Fruit fly (Drosophila melanogaster) whole organism, embryonic: ENCODE data around the gene Dfd.
A peak's percentile ranks its signal among the peaks of the same experiment; 100 is the strongest.

Source experiments
- Abd-B ChIP-seq: fragments of 200-800 bp; sonication (Bioruptor generic); optimal IDR thresholded peaks from 2 replicates; lab custom pipeline; 2018; ENCODE audit warnings: missing biosample characterization, mild to moderate bottlenecking, missing genetic modification characterization, moderate library complexity
- Aef1 ChIP-seq: fragments of 200-800 bp; sonication (Bioruptor generic); IDR thresholded peaks from 3 replicates; pipeline ENCODE4 v1.3.6; 2022; ENCODE audit warnings: missing biosample characterization, missing genetic modification characterization
- BtbVII ChIP-seq: fragments of 200-800 bp; sonication (Bioruptor generic); optimal IDR thresholded peaks from 3 replicates; lab custom pipeline; 2017; ENCODE audit warnings: missing biosample characterization, mild to moderate bottlenecking, missing genetic modification characterization
- CG10321 ChIP-seq: fragments of 200-800 bp; sonication (Bioruptor generic); IDR thresholded peaks from 2 replicates; pipeline ENCODE4 v1.3.6; 2022; ENCODE audit warnings: missing biosample characterization, missing genetic modification characterization
- CG12155 ChIP-seq: fragments of 200-800 bp; sonication (Bioruptor generic); optimal IDR thresholded peaks from 3 replicates; lab custom pipeline; 2016; ENCODE audit warnings: missing biosample characterization, missing genetic modification characterization
- CG12391 ChIP-seq: fragments of 200-800 bp; sonication (Bioruptor generic); optimal IDR thresholded peaks from 3 replicates; lab custom pipeline; 2018; ENCODE audit warnings: missing biosample characterization, mild to moderate bottlenecking, missing genetic modification characterization, moderate library complexity
- CG16815 ChIP-seq: fragments of 200-800 bp; sonication (Bioruptor generic); optimal IDR thresholded peaks from 3 replicates; lab custom pipeline; 2017; ENCODE audit warnings: missing biosample characterization, mild to moderate bottlenecking, missing genetic modification characterization
- CG17361 ChIP-seq: fragments of 200-800 bp; sonication (Bioruptor generic); IDR thresholded peaks from 3 replicates; pipeline ENCODE4 v1.3.6; 2022; ENCODE audit warnings: missing biosample characterization, missing genetic modification characterization
- CG17385 ChIP-seq: fragments of 200-800 bp; sonication (Bioruptor generic); optimal IDR thresholded peaks from 3 replicates; lab custom pipeline; 2018; ENCODE audit warnings: missing biosample characterization, mild to moderate bottlenecking, missing genetic modification characterization
- CG17802 ChIP-seq: fragments of 200-800 bp; sonication (Bioruptor generic); optimal IDR thresholded peaks from 2 replicates; lab custom pipeline; 2018; ENCODE audit warnings: missing biosample characterization, mild to moderate bottlenecking, missing genetic modification characterization, moderate library complexity
- CG2202 ChIP-seq: fragments of 200-800 bp; sonication (Bioruptor generic); optimal IDR thresholded peaks from 2 replicates; lab custom pipeline; 2018; ENCODE audit warnings: missing biosample characterization, mild to moderate bottlenecking, missing genetic modification characterization
- CG2678 ChIP-seq: fragments of 200-800 bp; sonication (Bioruptor generic); optimal IDR thresholded peaks from 3 replicates; lab custom pipeline; 2019; ENCODE audit warnings: missing biosample characterization, mild to moderate bottlenecking, missing genetic modification characterization, moderate library complexity
- CG2712 ChIP-seq: fragments of 200-800 bp; optimal IDR thresholded peaks from 3 replicates; lab custom pipeline; 2019; ENCODE audit warnings: missing biosample characterization, mild to moderate bottlenecking, missing genetic modification characterization, moderate library complexity
- CG30403 ChIP-seq: fragments of 200-800 bp; sonication (Bioruptor generic); optimal IDR thresholded peaks from 3 replicates; lab custom pipeline; 2016; ENCODE audit warnings: missing biosample characterization, missing genetic modification characterization
- CG3163 ChIP-seq: fragments of 200-800 bp; sonication (Bioruptor generic); optimal IDR thresholded peaks from 3 replicates; lab custom pipeline; 2016; ENCODE audit warnings: missing biosample characterization, missing genetic modification characterization
- CG8478 ChIP-seq: fragments of >200 bp; optimal IDR thresholded peaks from 2 replicates; lab custom pipeline; 2018
- CG9215 ChIP-seq: fragments of 200-800 bp; sonication (Bioruptor generic); IDR thresholded peaks from 2 replicates; pipeline ENCODE4 v1.3.6; 2022; ENCODE audit warnings: missing biosample characterization, missing genetic modification characterization
- CHES-1-like ChIP-seq: fragments of 200-800 bp; sonication (Bioruptor generic); optimal IDR thresholded peaks from 2 replicates; lab custom pipeline; 2016; ENCODE audit warnings: missing biosample characterization, missing genetic modification characterization
- Dad ChIP-seq: fragments of 200-800 bp; sonication (Bioruptor generic); optimal IDR thresholded peaks from 3 replicates; lab custom pipeline; 2016; ENCODE audit warnings: missing biosample characterization, missing genetic modification characterization
- Elba2 ChIP-seq: fragments of 200-800 bp; sonication (Bioruptor generic); optimal IDR thresholded peaks from 3 replicates; lab custom pipeline; 2016; ENCODE audit warnings: missing biosample characterization, missing genetic modification characterization
- Ets97D ChIP-seq: fragments of 200-800 bp; sonication (Bioruptor generic); optimal IDR thresholded peaks from 3 replicates; lab custom pipeline; 2016; ENCODE audit warnings: missing biosample characterization, missing genetic modification characterization
- HHEX ChIP-seq: fragments of 200-800 bp; sonication (Bioruptor generic); optimal IDR thresholded peaks from 3 replicates; lab custom pipeline; 2017; ENCODE audit warnings: missing biosample characterization, mild to moderate bottlenecking, missing genetic modification characterization, missing genetic modification reagents
- HLH4C ChIP-seq: fragments of 200-800 bp; sonication (Bioruptor generic); IDR thresholded peaks from 3 replicates; pipeline ENCODE4 v1.3.6; 2022; ENCODE audit warnings: missing biosample characterization, missing genetic modification characterization; ENCODE audit not compliant: partially characterized antibody
- Hr3 ChIP-seq: fragments of 200-800 bp; sonication (Bioruptor generic); optimal IDR thresholded peaks from 3 replicates; lab custom pipeline; 2016; ENCODE audit warnings: missing biosample characterization, missing genetic modification characterization
- MTF-1 ChIP-seq: fragments of 200-800 bp; sonication (Bioruptor generic); optimal IDR thresholded peaks from 2 replicates; lab custom pipeline; 2018; ENCODE audit warnings: missing biosample characterization, mild to moderate bottlenecking, missing genetic modification characterization, borderline replicate concordance
- Opbp ChIP-seq: fragments of 200-800 bp; sonication (Bioruptor generic); IDR thresholded peaks from 3 replicates; pipeline ENCODE4 v1.3.6; 2022; ENCODE audit warnings: missing biosample characterization, missing genetic modification characterization; ENCODE audit not compliant: partially characterized antibody
- Pdp1 ChIP-seq, 2 experiments: fragments of 200-800 bp; sonication (Bioruptor generic); optimal IDR thresholded peaks; 3 replicates each; lab custom pipeline; 2016; ENCODE audit warnings: missing biosample characterization in 2 of 2, missing genetic modification characterization in 2 of 2, mild to moderate bottlenecking in 1 of 2, moderate library complexity in 1 of 2
- amos ChIP-seq: fragments of 200-800 bp; sonication (Bioruptor generic); IDR thresholded peaks from 2 replicates; pipeline ENCODE4 v1.3.6; 2022; ENCODE audit warnings: missing biosample characterization, missing genetic modification characterization; ENCODE audit not compliant: partially characterized antibody
- cato ChIP-seq: fragments of 200-800 bp; sonication (Bioruptor generic); optimal IDR thresholded peaks from 2 replicates; lab custom pipeline; 2016; ENCODE audit warnings: missing biosample characterization, missing genetic modification characterization, borderline replicate concordance
- caup ChIP-seq: fragments of 200-800 bp; sonication (Bioruptor generic); optimal IDR thresholded peaks from 3 replicates; lab custom pipeline; 2017; ENCODE audit warnings: missing biosample characterization, mild to moderate bottlenecking, missing genetic modification characterization, moderate library complexity; ENCODE audit not compliant: severe bottlenecking
- chinmo ChIP-seq: fragments of 200-800 bp; sonication (Bioruptor generic); IDR thresholded peaks from 4 replicates; pipeline ENCODE4 v1.3.6; 2022; ENCODE audit warnings: missing biosample characterization, missing genetic modification characterization; ENCODE audit not compliant: partially characterized antibody
- da ChIP-seq: fragments of 200-800 bp; sonication (Bioruptor generic); optimal IDR thresholded peaks from 2 replicates; lab custom pipeline; 2016; ENCODE audit warnings: missing biosample characterization, missing genetic modification characterization
- danr ChIP-seq: fragments of 200-800 bp; sonication (Bioruptor generic); IDR thresholded peaks from 2 replicates; pipeline ENCODE4 v1.3.6; 2022; ENCODE audit warnings: missing biosample characterization, missing genetic modification characterization
- grn ChIP-seq: fragments of 200-800 bp; sonication (Bioruptor generic); optimal IDR thresholded peaks from 3 replicates; lab custom pipeline; 2017; ENCODE audit warnings: missing biosample characterization, missing genetic modification characterization
- gsb-n ChIP-seq: fragments of 200-800 bp; sonication (Bioruptor generic); optimal IDR thresholded peaks from 3 replicates; lab custom pipeline; 2018; ENCODE audit warnings: missing biosample characterization, mild to moderate bottlenecking, missing genetic modification characterization
- hkb ChIP-seq, 2 experiments: fragments of 200-800 bp in 1 of 2; fragments of >200 bp in 1 of 2; sonication (Bioruptor generic) in 1 of 2; IDR thresholded peaks in 1 of 2; optimal IDR thresholded peaks in 1 of 2; 2 replicates each; pipeline versions ENCODE4 v1.3.6 to Lab custom; 2017 to 2022; ENCODE audit warnings: missing biosample characterization in 1 of 2, missing genetic modification characterization in 1 of 2
- ind ChIP-seq: fragments of 200-800 bp; sonication (Bioruptor generic); optimal IDR thresholded peaks from 3 replicates; lab custom pipeline; 2016; ENCODE audit warnings: missing biosample characterization, missing genetic modification characterization
- kay ChIP-seq: fragments of 200-800 bp; sonication (Bioruptor generic); optimal IDR thresholded peaks from 2 replicates; lab custom pipeline; 2016; ENCODE audit warnings: missing biosample characterization, missing genetic modification characterization
- maf-S ChIP-seq: fragments of 200-800 bp; sonication (Bioruptor generic); optimal IDR thresholded peaks from 2 replicates; lab custom pipeline; 2016; ENCODE audit warnings: missing biosample characterization, missing genetic modification characterization
- org-1 ChIP-seq: fragments of 200-800 bp; sonication (Bioruptor generic); optimal IDR thresholded peaks from 2 replicates; lab custom pipeline; 2017; ENCODE audit warnings: missing biosample characterization, missing genetic modification characterization
- otp ChIP-seq: fragments of 200-800 bp; sonication (Bioruptor generic); IDR thresholded peaks from 3 replicates; pipeline ENCODE4, ENCODE4 v1.3.6; 2022; ENCODE audit warnings: missing biosample characterization, missing genetic modification characterization
- peb ChIP-seq: fragments of 200-800 bp; sonication (Bioruptor generic); IDR thresholded peaks from 2 replicates; pipeline ENCODE4 v1.3.6; 2022; ENCODE audit warnings: missing biosample characterization, missing genetic modification characterization
- phol ChIP-seq: fragments of 200-800 bp; sonication (Bioruptor generic); optimal IDR thresholded peaks from 3 replicates; lab custom pipeline; 2018; ENCODE audit warnings: missing biosample characterization, mild to moderate bottlenecking, missing genetic modification characterization, moderate library complexity
- sim ChIP-seq: fragments of 200-800 bp; sonication (Bioruptor generic); IDR thresholded peaks from 2 replicates; pipeline ENCODE4 v1.3.6; 2022; ENCODE audit warnings: missing biosample characterization, missing genetic modification characterization
- ssp ChIP-seq: fragments of 200-800 bp; sonication (Bioruptor generic); IDR thresholded peaks from 2 replicates; pipeline ENCODE4 v1.3.6; 2022; ENCODE audit warnings: missing biosample characterization, missing genetic modification characterization
- tio ChIP-seq: fragments of 200-800 bp; sonication (Bioruptor generic); optimal IDR thresholded peaks from 2 replicates; lab custom pipeline; 2017; ENCODE audit warnings: missing biosample characterization, missing genetic modification characterization, inconsistent platforms
- zf30C ChIP-seq: fragments of 200-800 bp; sonication (Bioruptor generic); optimal IDR thresholded peaks from 3 replicates; lab custom pipeline; 2018; ENCODE audit warnings: missing biosample characterization, mild to moderate bottlenecking, missing genetic modification characterization

Gene Dfd

dm6 chr3R:6817977-6818903 is 26.6 kb downstream of the Dfd start (continued):
- TF ChIP-seq Opbp (GFP tag; lab: Robert Waterston, UW) (no peak), CG2678 (peak; percentile 67), CG17361 (GFP tag; lab: Robert Waterston, UW) (peak; percentile 32; the same call in 1 of the 3 replicates), Dad (GFP tag; lab: Kevin White, UChicago) (peak; percentile 30), grn (peak; percentile 16), zf30C (GFP tag; lab: Kevin White, UChicago) (peak; percentile 14), Abd-B (GFP tag; lab: Kevin White, UChicago) (peak; percentile 33), ssp (GFP tag; lab: Robert Waterston, UW) (no peak; the same call in 1 of the 2 replicates), CG30403 (GFP tag; lab: Kevin White, UChicago) (peak; percentile 61), Elba2 (GFP tag; lab: Kevin White, UChicago) (no peak), CHES-1-like (peak; percentile 34), caup (peak; percentile 11), MTF-1 (GFP tag; lab: Kevin White, UChicago) (no peak), Aef1 (0 out of 3 replicates have a peak, but pooled peaks have one; percentile 33), CG17802 (tag; lab: Kevin White, UChicago) (peak; percentile 11), peb (GFP tag; lab: Robert Waterston, UW) (peak; percentile 47; the same call in 1 of the 2 replicates), CG17385 (GFP tag; lab: Kevin White, UChicago) (peak; percentile 48), CG9215 (GFP tag; lab: Robert Waterston, UW) (peak; percentile 38; the same call in 1 of the 2 replicates), amos (GFP tag; lab: Robert Waterston, UW) (no peak), gsb-n (peak; percentile 80), Hr3 (peak; percentile 23), kay (GFP tag; lab: Kevin White, UChicago) (peak; percentile 7), maf-S (GFP tag; lab: Kevin White, UChicago) (no peak), phol (tag; lab: Kevin White, UChicago) (peak; percentile 61), Pdp1 (GFP tag; optimal IDR thresholded peaks at IDR 0.05; lab: Kevin White, UChicago) (peak; percentile 32 to 33), HLH4C (GFP tag; lab: Robert Waterston, UW) (no peak), tio (GFP tag; lab: Kevin White, UChicago) (peak; percentile 47), CG16815 (GFP tag; lab: Kevin White, UChicago) (peak; percentile 5), hkb (optimal IDR thresholded peaks at IDR 0.05; lab: Kevin White, UChicago) (no peak), hkb (GFP tag; IDR thresholded peaks at IDR 0.05; lab: Robert Waterston, UW) (peak; percentile 80), da (no peak), CG3163 (GFP tag; lab: Kevin White, UChicago) (peak; percentile 62), CG2202 (tag; lab: Kevin White, UChicago) (no peak), ind (GFP tag; lab: Kevin White, UChicago) (peak; percentile 46), sim (GFP tag; lab: Robert Waterston, UW) (0 out of 2 replicates have a peak, but pooled peaks have one; percentile 24), otp (GFP tag; lab: Robert Waterston, UW) (peak; percentile 50; the same call in 2 of the 3 replicates), CG12155 (GFP tag; lab: Kevin White, UChicago) (peak; percentile 10), CG12391 (peak; percentile 66), HHEX (GFP tag; lab: Kevin White, UChicago) (peak; percentile 45), cato (GFP tag; lab: Kevin White, UChicago) (no peak), CG10321 (GFP tag; lab: Robert Waterston, UW) (no peak), chinmo (GFP tag; lab: Robert Waterston, UW) (no peak), CG2712 (tag; lab: Kevin White, UChicago) (peak; percentile 58), Ets97D (GFP tag; lab: Kevin White, UChicago) (no peak), org-1 (GFP tag; lab: Kevin White, UChicago) (no peak), CG8478 (lab: Kevin White, UChicago) (no peak), BtbVII (no peak), danr (0 out of 2 replicates have a peak, but pooled peaks have one; percentile 50)
